Fruit fly (Drosophila melanogaster) whole organism, prepupa: ENCODE data around the gene Trm1.
A peak's percentile ranks its signal among the peaks of the same experiment; 100 is the strongest.

Experiments used
- CG10631 ChIP-seq: fragments of 200-800 bp; sonication (Bioruptor generic); optimal IDR thresholded peaks from 2 replicates; lab custom pipeline; 2016; ENCODE audit warnings: missing biosample characterization, missing genetic modification characterization
- CG10669 ChIP-seq: fragments of 200-800 bp; sonication (Bioruptor generic); optimal IDR thresholded peaks from 3 replicates; lab custom pipeline; 2018; ENCODE audit warnings: missing biosample characterization, mild to moderate bottlenecking, missing genetic modification characterization, moderate library complexity
- CG11762 ChIP-seq: fragments of 200-800 bp; sonication (Bioruptor generic); optimal IDR thresholded peaks from 3 replicates; lab custom pipeline; 2016; ENCODE audit warnings: missing biosample characterization, missing genetic modification characterization; ENCODE audit not compliant: insufficient read depth
- CG15336 ChIP-seq: fragments of 200-800 bp; sonication (Bioruptor generic); IDR thresholded peaks from 2 replicates; pipeline ENCODE4 v1.3.6; 2022; ENCODE audit warnings: missing biosample characterization, missing genetic modification characterization
- CG1621 ChIP-seq: fragments of 200-800 bp; sonication (Bioruptor generic); optimal IDR thresholded peaks from 3 replicates; lab custom pipeline; 2018; ENCODE audit warnings: missing biosample characterization, mild to moderate bottlenecking, missing genetic modification characterization
- CG16779 ChIP-seq: fragments of 200-800 bp; sonication (Bioruptor generic); optimal IDR thresholded peaks from 3 replicates; lab custom pipeline; 2017; ENCODE audit warnings: missing biosample characterization, mild to moderate bottlenecking, missing genetic modification characterization
- CG3032 ChIP-seq: fragments of 200-800 bp; optimal IDR thresholded peaks from 2 replicates; lab custom pipeline; 2019; ENCODE audit warnings: missing biosample characterization, mild to moderate bottlenecking, missing genetic modification characterization, moderate library complexity
- CG34406 ChIP-seq: fragments of 200-800 bp; sonication (Bioruptor generic); optimal IDR thresholded peaks from 3 replicates; lab custom pipeline; 2016; ENCODE audit warnings: missing biosample characterization, missing genetic modification characterization
- CG4318 ChIP-seq: fragments of 200-800 bp; sonication (Bioruptor generic); optimal IDR thresholded peaks from 3 replicates; lab custom pipeline; 2017; ENCODE audit warnings: missing biosample characterization, mild to moderate bottlenecking, missing genetic modification characterization
- CG6163 ChIP-seq: fragments of 200-800 bp; sonication (Bioruptor generic); IDR thresholded peaks from 3 replicates; pipeline ENCODE4 v1.3.6; 2022; ENCODE audit warnings: missing biosample characterization, missing genetic modification characterization
- CG6276 ChIP-seq: fragments of 200-800 bp; sonication (Bioruptor generic); optimal IDR thresholded peaks from 2 replicates; lab custom pipeline; 2017; ENCODE audit warnings: missing biosample characterization, mild to moderate bottlenecking, missing genetic modification characterization
- CG6854 ChIP-seq: fragments of 200-800 bp; sonication (Bioruptor generic); optimal IDR thresholded peaks from 2 replicates; lab custom pipeline; 2017; ENCODE audit warnings: missing biosample characterization, mild to moderate bottlenecking, missing genetic modification characterization
- CG8119 ChIP-seq: fragments of 200-800 bp; sonication (Bioruptor generic); IDR thresholded peaks from 3 replicates; pipeline ENCODE4 v1.3.6; 2022; ENCODE audit warnings: missing biosample characterization, missing genetic modification characterization
- Eip78C ChIP-seq: fragments of 200-800 bp; sonication (Bioruptor generic); peaks from one replicate; lab custom pipeline; 2016; ENCODE audit warnings: missing biosample characterization, missing genetic modification characterization
- Ets21C ChIP-seq: fragments of 200-800 bp; sonication (Bioruptor generic); optimal IDR thresholded peaks from 3 replicates; lab custom pipeline; 2016; ENCODE audit warnings: missing biosample characterization, missing genetic modification characterization
- Ets96B ChIP-seq: fragments of 200-800 bp; optimal IDR thresholded peaks from 2 replicates; lab custom pipeline; 2019; ENCODE audit warnings: missing biosample characterization, mild to moderate bottlenecking, missing genetic modification characterization, moderate library complexity
- Gug ChIP-seq: fragments of 200-800 bp; sonication (Bioruptor generic); IDR thresholded peaks from 2 replicates; pipeline ENCODE4 v1.3.6; 2022; ENCODE audit warnings: missing biosample characterization, missing genetic modification characterization
- Hr38 ChIP-seq: sonication (Bioruptor generic); optimal IDR thresholded peaks from 2 replicates; lab custom pipeline; 2016; ENCODE audit warnings: missing biosample characterization, missing genetic modification characterization
- Hr39 ChIP-seq: fragments of 200-800 bp; sonication (Bioruptor generic); optimal IDR thresholded peaks from 2 replicates; lab custom pipeline; 2016; ENCODE audit warnings: missing biosample characterization, missing genetic modification characterization
- Lpt ChIP-seq: fragments of 200-800 bp; sonication (Bioruptor generic); optimal IDR thresholded peaks from 3 replicates; lab custom pipeline; 2016; ENCODE audit warnings: missing biosample characterization, missing genetic modification characterization
- OdsH ChIP-seq: fragments of 200-800 bp; sonication (Bioruptor generic); optimal IDR thresholded peaks from 3 replicates; lab custom pipeline; 2016; ENCODE audit warnings: missing biosample characterization, missing genetic modification characterization
- Sox14 ChIP-seq: fragments of 200-800 bp; sonication (Bioruptor generic); optimal IDR thresholded peaks from 3 replicates; lab custom pipeline; 2016; ENCODE audit warnings: missing biosample characterization, missing genetic modification characterization
- Sox15 ChIP-seq: fragments of 200-800 bp; sonication (Bioruptor generic); optimal IDR thresholded peaks from 3 replicates; lab custom pipeline; 2016; ENCODE audit warnings: missing biosample characterization, missing genetic modification characterization
- acj6 ChIP-seq: fragments of 200-800 bp; sonication (Bioruptor generic); optimal IDR thresholded peaks from 3 replicates; lab custom pipeline; 2016; ENCODE audit warnings: missing biosample characterization, missing genetic modification characterization
- cyc ChIP-seq: fragments of 200-800 bp; sonication (Bioruptor generic); optimal IDR thresholded peaks from 3 replicates; lab custom pipeline; 2016; ENCODE audit warnings: missing biosample characterization, missing genetic modification characterization
- dsx ChIP-seq: fragments of 200-800 bp; optimal IDR thresholded peaks from 3 replicates; lab custom pipeline; 2019; ENCODE audit warnings: missing biosample characterization, mild to moderate bottlenecking, missing genetic modification characterization, moderate library complexity; ENCODE audit not compliant: poor library complexity, severe bottlenecking
- eg ChIP-seq: fragments of 200-800 bp; sonication (Bioruptor generic); IDR thresholded peaks from 3 replicates; pipeline ENCODE4 v1.3.6; 2022; ENCODE audit warnings: missing biosample characterization, missing genetic modification characterization
- esn ChIP-seq: fragments of 200-800 bp; sonication (Bioruptor generic); optimal IDR thresholded peaks from 2 replicates; lab custom pipeline; 2016; ENCODE audit warnings: missing biosample characterization, mild to moderate bottlenecking, missing genetic modification characterization, moderate library complexity
- fd85E ChIP-seq: fragments of 200-800 bp; sonication (Bioruptor generic); optimal IDR thresholded peaks from 3 replicates; lab custom pipeline; 2016; ENCODE audit warnings: missing biosample characterization, missing genetic modification characterization
- fkh ChIP-seq: fragments of 200-800 bp; sonication (Bioruptor generic); optimal IDR thresholded peaks from 3 replicates; lab custom pipeline; 2017; ENCODE audit warnings: missing biosample characterization, mild to moderate bottlenecking, missing genetic modification characterization, moderate library complexity
- net ChIP-seq: fragments of 200-800 bp; sonication (Bioruptor generic); optimal IDR thresholded peaks from 3 replicates; lab custom pipeline; 2016; ENCODE audit warnings: missing biosample characterization, missing genetic modification characterization
- pdm3 ChIP-seq: fragments of 200-800 bp; sonication (Bioruptor generic); optimal IDR thresholded peaks from 3 replicates; lab custom pipeline; 2016; ENCODE audit warnings: missing biosample characterization, missing genetic modification characterization
- spab ChIP-seq: fragments of 200-800 bp; sonication (Bioruptor generic); optimal IDR thresholded peaks from 2 replicates; lab custom pipeline; 2017; ENCODE audit warnings: missing biosample characterization, mild to moderate bottlenecking, missing genetic modification characterization, missing genetic modification reagents
- ss ChIP-seq, 2 experiments: fragments of 200-800 bp; sonication (Bioruptor generic); optimal IDR thresholded peaks; 2 replicates in 1 of 2; 3 replicates in 1 of 2; lab custom pipeline; 2017 to 2018; ENCODE audit warnings: mild to moderate bottlenecking in 2 of 2, missing biosample characterization in 2 of 2, missing genetic modification characterization in 2 of 2, moderate library complexity in 1 of 2
- topi ChIP-seq: fragments of 200-800 bp; sonication (Bioruptor generic); optimal IDR thresholded peaks from 3 replicates; lab custom pipeline; 2016; ENCODE audit warnings: missing biosample characterization, missing genetic modification characterization
- vri ChIP-seq: fragments of 200-800 bp; sonication (Bioruptor generic); optimal IDR thresholded peaks from 3 replicates; lab custom pipeline; 2016; ENCODE audit warnings: missing biosample characterization, mild to moderate bottlenecking, missing genetic modification characterization

Gene Trm1

DNA sequence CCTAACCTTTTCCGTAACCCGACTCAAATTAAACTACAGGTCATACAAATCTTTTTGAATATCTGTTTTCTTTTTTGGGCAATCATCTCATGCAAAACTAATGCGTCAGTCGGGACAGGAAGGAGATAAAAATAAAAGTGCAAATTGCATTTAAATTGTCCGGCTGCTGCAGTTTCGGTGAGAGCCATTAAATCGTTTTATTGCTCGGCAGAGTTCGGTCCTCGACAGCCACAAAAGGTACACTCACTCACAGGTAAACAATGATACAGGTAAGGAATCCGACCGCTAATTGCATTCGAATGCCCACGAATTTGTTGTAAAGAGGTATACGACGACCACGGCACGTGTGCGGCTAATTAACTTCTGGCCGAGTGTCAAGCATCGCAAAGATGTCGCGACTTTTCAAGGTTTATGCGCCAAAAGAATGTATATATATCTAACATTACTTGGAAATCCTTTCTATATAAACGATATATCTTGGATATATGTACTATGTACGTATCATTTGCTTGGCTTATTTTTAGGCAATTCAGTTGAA, 38.7 kb downstream of the Trm1 start (continued):
- TF ChIP-seq Gug = no peak
- TF ChIP-seq, all 60 proteins: peak for 0

dm6 chr2L:12467673-12468072, 39.8 kb downstream of the Trm1 start:
- peak; percentile 55 for TF ChIP-seq fkh
- TF ChIP-seq Hr38 (GFP tag; lab: Kevin White, UChicago) = no peak
- TF ChIP-seq topi (GFP tag; lab: Kevin White, UChicago) = no peak
- TF ChIP-seq, all 60 proteins: peak for 1

DNA sequence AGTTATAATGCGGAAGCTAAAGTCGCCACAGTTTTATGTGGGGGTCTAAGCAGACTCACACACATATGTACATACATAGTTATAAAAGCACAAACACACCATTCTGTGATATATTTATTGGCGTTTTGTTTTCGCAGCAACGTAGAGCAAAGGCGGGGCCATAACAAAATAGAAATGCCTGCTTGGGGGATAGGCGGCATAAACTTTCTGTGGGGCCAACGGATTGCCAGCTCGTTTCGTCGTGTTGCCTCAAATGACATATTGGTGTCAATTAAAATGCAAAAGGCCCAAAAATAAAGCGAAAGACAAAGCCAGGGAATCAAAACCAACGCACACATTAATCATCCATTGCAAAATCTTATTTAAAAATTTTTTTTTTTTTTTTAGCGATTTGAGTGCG, 41.0 kb downstream of the Trm1 start:
- TF ChIP-seq vri (GFP tag; lab: Kevin White, UChicago) (no peak), net (GFP tag; lab: Kevin White, UChicago) (no peak), Eip78C (GFP tag; lab: Kevin White, UChicago) (peak; percentile 4)
- TF ChIP-seq, all 60 proteins: peak for 1

DNA sequence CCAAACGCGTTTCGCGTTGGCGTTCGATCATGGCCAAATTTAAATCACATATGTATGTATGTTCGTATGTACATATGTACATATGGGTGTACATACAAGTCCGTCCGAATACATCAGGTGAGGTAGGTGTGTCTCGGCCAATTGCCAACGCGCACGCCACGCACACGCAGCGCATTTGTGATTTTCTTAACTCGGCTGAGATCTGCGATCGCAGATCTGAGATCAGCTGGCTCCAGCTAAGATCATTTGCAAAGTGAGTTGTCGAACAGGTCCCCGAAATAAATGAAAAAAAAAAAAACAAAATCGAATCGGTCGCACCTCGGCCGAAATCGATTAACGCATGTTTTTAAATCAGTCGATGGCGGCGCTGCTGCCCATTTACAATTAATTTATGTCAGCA, 41.4 kb downstream of the Trm1 start:
- TF ChIP-seq spab = no peak
- TF ChIP-seq OdsH = no peak
- TF ChIP-seq CG4318 (GFP tag; lab: Kevin White, UChicago) = no peak
- TF ChIP-seq CG16779 (tag; lab: Kevin White, UChicago) = no peak
- no peak for TF ChIP-seq Sox14
- no peak for TF ChIP-seq CG3032 (tag; lab: Kevin White, UChicago)
- no peak for TF ChIP-seq Hr39 (GFP tag; lab: Kevin White, UChicago)
- TF ChIP-seq CG34406 (GFP tag; lab: Kevin White, UChicago) = no peak
- TF ChIP-seq CG1621 = no peak
- TF ChIP-seq ss (GFP tag; optimal IDR thresholded peaks at IDR 0.05; lab: Kevin White, UChicago) = no peak
- TF ChIP-seq net (GFP tag; lab: Kevin White, UChicago) = no peak
- no peak for TF ChIP-seq CG8119 (GFP tag; lab: Robert Waterston, UW)
- TF ChIP-seq CG10631 (GFP tag; lab: Kevin White, UChicago) = no peak
- no peak for TF ChIP-seq CG15336 (GFP tag; lab: Robert Waterston, UW)
- no peak for TF ChIP-seq acj6 (GFP tag; lab: Kevin White, UChicago)
- no peak for TF ChIP-seq Ets96B (tag; lab: Kevin White, UChicago)
- TF ChIP-seq esn (GFP tag; lab: Kevin White, UChicago) = no peak
- TF ChIP-seq CG11762 (GFP tag; lab: Kevin White, UChicago) = no peak
- TF ChIP-seq pdm3 (GFP tag; lab: Kevin White, UChicago) = no peak

dm6 chr2L:12471937-12472336, 44.1 kb downstream of the Trm1 start:
- TF ChIP-seq Lpt (peak; percentile 36), CG8119 (GFP tag; lab: Robert Waterston, UW) (peak; percentile 62; the same call in 2 of the 3 replicates), CG6276 (GFP tag; lab: Kevin White, UChicago) (peak; percentile 39), eg (GFP tag; lab: Robert Waterston, UW) (peak; percentile 83), CG6163 (GFP tag; lab: Robert Waterston, UW) (0 out of 3 replicates have a peak, but pooled peaks have one; percentile 6), CG10669 (no peak)

dm6 chr2L:12472988-12473387, 45.2 kb downstream of the Trm1 start:
- TF ChIP-seq cyc (GFP tag; lab: Kevin White, UChicago) (no peak), CG6854 (GFP tag; lab: Kevin White, UChicago) (no peak), vri (GFP tag; lab: Kevin White, UChicago) (no peak), CG10631 (GFP tag; lab: Kevin White, UChicago) (no peak), fd85E (GFP tag; lab: Kevin White, UChicago) (no peak), CG11762 (GFP tag; lab: Kevin White, UChicago) (no peak), Ets21C (GFP tag; lab: Kevin White, UChicago) (no peak), CG10669 (no peak), Sox15 (no peak), dsx (GFP tag; lab: Kevin White, UChicago) (no peak), CG1621 (no peak), CG8119 (GFP tag; lab: Robert Waterston, UW) (no peak)
